Worm (Caenorhabditis elegans): ENCODE measurements around the gene Y39E4B.10.
A peak's percentile ranks its signal among the peaks of the same experiment; 100 is the strongest.

Y39E4B.10 gene

ce11 chrIII:13105497-13105896, 47.2 kb downstream of the Y39E4B.10 start:
- TF ChIP-seq ztf-1 (GFP tag; conservative IDR thresholded peaks at IDR 0.05), result no peak
- no peak for TF ChIP-seq unc-62 (GFP tag; optimal IDR thresholded peaks at IDR 0.05)
- TF ChIP-seq elt-1 (tag; optimal IDR thresholded peaks at IDR 0.05), result no peak
- TF ChIP-seq C34F6.9 (tag; optimal IDR thresholded peaks at IDR 0.05), result no peak
- TF ChIP-seq nhr-11 (tag; optimal IDR thresholded peaks at IDR 0.05), result no peak
- no peak for TF ChIP-seq Y55F3AM.14 (GFP tag; optimal IDR thresholded peaks at IDR 0.05)
- no peak for TF ChIP-seq ceh-82 (tag; optimal IDR thresholded peaks at IDR 0.05)
- TF ChIP-seq sma-3 (GFP tag; optimal IDR thresholded peaks at IDR 0.05), result no peak
- no peak for TF ChIP-seq lin-11 (tag; optimal IDR thresholded peaks at IDR 0.05)
- TF ChIP-seq dmd-4 (tag; optimal IDR thresholded peaks at IDR 0.05), result no peak

- TF ChIP-seq nhr-21 (tag; optimal IDR thresholded peaks at IDR 0.05) (no peak), lin-39 (tag; optimal IDR thresholded peaks at IDR 0.05) (no peak), unc-55 (GFP tag; optimal IDR thresholded peaks at IDR 0.05) (no peak), sma-9 (GFP tag; optimal IDR thresholded peaks at IDR 0.05) (no peak), sma-9 (tag; optimal IDR thresholded peaks at IDR 0.05) (no peak), mab-5 (tag; optimal IDR thresholded peaks at IDR 0.05) (no peak), nhr-129 (tag; optimal IDR thresholded peaks at IDR 0.05) (no peak), snpc-4 (tag; optimal IDR thresholded peaks at IDR 0.05) (no peak), sem-4 (tag; optimal IDR thresholded peaks at IDR 0.05) (no peak), nhr-23 (tag; optimal IDR thresholded peaks at IDR 0.05) (no peak), alr-1 (tag; optimal IDR thresholded peaks at IDR 0.05) (no peak), ama-1 (optimal IDR thresholded peaks at IDR 0.05) (no peak), ztf-11 (tag; optimal IDR thresholded peaks at IDR 0.05) (no peak), nhr-77 (tag; optimal IDR thresholded peaks at IDR 0.05) (no peak), C34F6.9 (tag; optimal IDR thresholded peaks at IDR 0.05) (no peak), egl-27 (tag; optimal IDR thresholded peaks at IDR 0.05) (no peak), F13H6.1 (tag; optimal IDR thresholded peaks at IDR 0.05) (no peak), mdl-1 (tag; optimal IDR thresholded peaks at IDR 0.05) (no peak), fos-1 (tag; optimal IDR thresholded peaks at IDR 0.05) (no peak)
These were observed 48.2 kb downstream of the Y39E4B.10 start for ce11 chrIII:13104410-13104809.

- TF ChIP-seq C34F6.9 (tag; optimal IDR thresholded peaks at IDR 0.05), result no peak
- no peak for TF ChIP-seq aly-2 (tag; optimal IDR thresholded peaks at IDR 0.05)
- no peak for TF ChIP-seq ztf-4 (tag; optimal IDR thresholded peaks at IDR 0.05)
- no peak for TF ChIP-seq sma-9 (GFP tag; optimal IDR thresholded peaks at IDR 0.05)
- no peak for TF ChIP-seq sma-9 (tag; optimal IDR thresholded peaks at IDR 0.05)
- TF ChIP-seq nhr-21 (tag; optimal IDR thresholded peaks at IDR 0.05), result no peak
- no peak for TF ChIP-seq nhr-77 (tag; optimal IDR thresholded peaks at IDR 0.05)
- TF ChIP-seq elt-3 (tag; optimal IDR thresholded peaks at IDR 0.05), result no peak
- no peak for TF ChIP-seq ceh-16 (tag; optimal IDR thresholded peaks at IDR 0.05)
- no peak for TF ChIP-seq blmp-1 (tag; optimal IDR thresholded peaks at IDR 0.05; ENCODE audit: insufficient read depth)
- no peak for TF ChIP-seq peb-1 (tag; optimal IDR thresholded peaks at IDR 0.05)
- TF ChIP-seq ZK546.5 (tag; optimal IDR thresholded peaks at IDR 0.05), result no peak
- TF ChIP-seq ztf-1 (GFP tag; conservative IDR thresholded peaks at IDR 0.05), result no peak
- no peak for TF ChIP-seq sma-3 (GFP tag; optimal IDR thresholded peaks at IDR 0.05)
- TF ChIP-seq gmeb-1 (tag; optimal IDR thresholded peaks at IDR 0.05), result no peak
- TF ChIP-seq nhr-23 (tag; optimal IDR thresholded peaks at IDR 0.05), result no peak
- no peak for TF ChIP-seq Y55F3AM.14 (GFP tag; optimal IDR thresholded peaks at IDR 0.05)
- no peak for TF ChIP-seq F13H6.1 (tag; optimal IDR thresholded peaks at IDR 0.05)
These were observed 48.7 kb downstream of the Y39E4B.10 start for ce11 chrIII:13103980-13104379.

ce11 chrIII:13101070-13101469, 51.6 kb downstream of the Y39E4B.10 start:
- TF ChIP-seq R02D3.7 (tag; optimal IDR thresholded peaks at IDR 0.05) (no peak), crh-2 (tag; optimal IDR thresholded peaks at IDR 0.05) (peak; percentile 79), nhr-25 (tag; optimal IDR thresholded peaks at IDR 0.05) (peak; percentile 58), blmp-1 (tag; optimal IDR thresholded peaks at IDR 0.05; ENCODE audit: insufficient read depth) (peak; percentile 94), nhr-129 (tag; optimal IDR thresholded peaks at IDR 0.05) (peak; percentile 81), sma-3 (GFP tag; optimal IDR thresholded peaks at IDR 0.05) (peak; percentile 62)
